Fruit fly (Drosophila melanogaster) whole organism, wandering third instar larva: ENCODE results near the gene CG9512.

Experiments
- Abd-B ChIP-seq: fragments of >200 bp; optimal IDR thresholded peaks from 2 replicates; lab custom pipeline; 2017; ENCODE audit warnings: missing biosample characterization, missing genetic modification characterization
- CG32264 ChIP-seq: fragments of 200-800 bp; sonication (Bioruptor generic); optimal IDR thresholded peaks from 2 replicates; lab custom pipeline; 2016; ENCODE audit warnings: missing biosample characterization, missing genetic modification characterization
- CG9705 ChIP-seq: fragments of 200-800 bp; sonication (Bioruptor generic); optimal IDR thresholded peaks from 2 replicates; lab custom pipeline; 2018; ENCODE audit warnings: missing biosample characterization, mild to moderate bottlenecking, missing genetic modification characterization
- CrebA ChIP-seq: fragments of 200-800 bp; sonication (Bioruptor generic); optimal IDR thresholded peaks from 2 replicates; lab custom pipeline; 2016; ENCODE audit warnings: missing biosample characterization, mild to moderate bottlenecking, missing genetic modification characterization, borderline replicate concordance
- Dfd ChIP-seq: fragments of >200 bp; optimal IDR thresholded peaks from 2 replicates; lab custom pipeline; 2017; ENCODE audit warnings: missing biosample characterization, missing genetic modification characterization
- Dif ChIP-seq: fragments of 200-275, 200-300 bp; sonication (Bioruptor generic); optimal IDR thresholded peaks from 2 replicates; lab custom pipeline; 2018; ENCODE audit warnings: missing biosample characterization, missing genetic modification characterization; ENCODE audit not compliant: partially characterized antibody
- GATAd ChIP-seq: sonication (Bioruptor generic); optimal IDR thresholded peaks from 2 replicates; lab custom pipeline; 2016; ENCODE audit warnings: missing biosample characterization, missing genetic modification characterization
- HLH106 ChIP-seq: fragments of 200-800 bp; optimal IDR thresholded peaks from 3 replicates; lab custom pipeline; 2019; ENCODE audit warnings: missing biosample characterization, mild to moderate bottlenecking, missing genetic modification characterization, moderate library complexity
- Hnf4 ChIP-seq: fragments of 200-800 bp; sonication (Bioruptor generic); optimal IDR thresholded peaks from 2 replicates; lab custom pipeline; 2016; ENCODE audit warnings: missing biosample characterization, mild to moderate bottlenecking, missing genetic modification characterization
- Hr78 ChIP-seq: fragments of >200 bp; optimal IDR thresholded peaks from 2 replicates; lab custom pipeline; 2017; ENCODE audit warnings: missing biosample characterization, missing genetic modification characterization
- Hr83 ChIP-seq: fragments of 200-300 bp; sonication (Bioruptor generic); optimal IDR thresholded peaks from 2 replicates; lab custom pipeline; 2016; ENCODE audit warnings: missing biosample characterization, mild to moderate bottlenecking, missing genetic modification characterization, moderate library complexity; ENCODE audit not compliant: poor library complexity, severe bottlenecking
- Jra ChIP-seq: sonication (Bioruptor generic); optimal IDR thresholded peaks from 2 replicates; lab custom pipeline; 2016; ENCODE audit warnings: missing biosample characterization, missing genetic modification characterization
- Mio ChIP-seq: sonication (Bioruptor generic); optimal IDR thresholded peaks from 2 replicates; lab custom pipeline; 2016; ENCODE audit warnings: missing biosample characterization, missing genetic modification characterization
- Myc ChIP-seq: fragments of >200 bp; optimal IDR thresholded peaks from 2 replicates; lab custom pipeline; 2017
- N ChIP-seq: fragments of >200 bp; optimal IDR thresholded peaks from 2 replicates; lab custom pipeline; 2018; ENCODE audit warnings: missing biosample characterization, missing external identifiers, missing genetic modification characterization
- OdsH ChIP-seq: fragments of 200-800 bp; sonication (Bioruptor generic); optimal IDR thresholded peaks from 2 replicates; lab custom pipeline; 2016; ENCODE audit warnings: missing biosample characterization, mild to moderate bottlenecking, missing genetic modification characterization
- Rel ChIP-seq, 2 experiments: fragments of 200-800 bp; sonication (Bioruptor generic) in 1 of 2; optimal IDR thresholded peaks; 2 replicates in 1 of 2; 3 replicates in 1 of 2; lab custom pipeline; 2016 to 2019; ENCODE audit warnings: mild to moderate bottlenecking in 2 of 2, missing biosample characterization in 2 of 2, missing genetic modification characterization in 2 of 2, moderate library complexity in 1 of 2
- Sp1 ChIP-seq: fragments of 200-800 bp; sonication (Bioruptor generic); optimal IDR thresholded peaks from 3 replicates; lab custom pipeline; 2019; ENCODE audit warnings: missing biosample characterization, mild to moderate bottlenecking, missing genetic modification characterization, moderate library complexity
- Vsx2 ChIP-seq: fragments of 200-300, 225-300 bp; sonication (Bioruptor generic); optimal IDR thresholded peaks from 2 replicates; lab custom pipeline; 2018; ENCODE audit warnings: missing biosample characterization, missing genetic modification characterization; ENCODE audit not compliant: partially characterized antibody
- br ChIP-seq: fragments of 200-800 bp; sonication (Bioruptor generic); optimal IDR thresholded peaks from 2 replicates; lab custom pipeline; 2016; ENCODE audit warnings: missing biosample characterization, missing genetic modification characterization
- brk ChIP-seq: fragments of 200-800 bp; sonication (Bioruptor generic); optimal IDR thresholded peaks from 2 replicates; lab custom pipeline; 2016; ENCODE audit warnings: missing biosample characterization, mild to moderate bottlenecking, missing genetic modification characterization
- dl ChIP-seq, 2 experiments: fragments of 175-275, 200-275 bp in 1 of 2; fragments of 200-275 bp in 1 of 2; sonication (Bioruptor generic); optimal IDR thresholded peaks; lab custom pipeline; 2018; ENCODE audit warnings: mild to moderate bottlenecking in 2 of 2, missing biosample characterization in 2 of 2, missing genetic modification characterization in 2 of 2, moderate library complexity in 2 of 2; ENCODE audit not compliant: partially characterized antibody in 2 of 2, insufficient read depth in 1 of 2
- dmrt93B ChIP-seq: fragments of 200-800 bp; sonication (Bioruptor generic); optimal IDR thresholded peaks from 2 replicates; lab custom pipeline; 2018; ENCODE audit warnings: missing biosample characterization, mild to moderate bottlenecking, missing genetic modification characterization
- dsf ChIP-seq: sonication (Bioruptor generic); optimal IDR thresholded peaks from 2 replicates; lab custom pipeline; 2016; ENCODE audit warnings: missing biosample characterization, missing genetic modification characterization, borderline replicate concordance
- ey ChIP-seq: fragments of 200-800 bp; sonication (Bioruptor generic); optimal IDR thresholded peaks from 2 replicates; lab custom pipeline; 2016; ENCODE audit warnings: missing biosample characterization, missing genetic modification characterization
- foxo ChIP-seq, 2 experiments: fragments of 200-800 bp; sonication (Bioruptor generic); optimal IDR thresholded peaks; 2 replicates in 1 of 2; 3 replicates in 1 of 2; lab custom pipeline; 2016 to 2017; ENCODE audit warnings: missing biosample characterization in 2 of 2, missing genetic modification characterization in 2 of 2
- fru ChIP-seq: fragments of 200-800 bp; sonication (Bioruptor generic); optimal IDR thresholded peaks from 3 replicates; lab custom pipeline; 2016; ENCODE audit warnings: missing biosample characterization, mild to moderate bottlenecking, missing genetic modification characterization
- h ChIP-seq: fragments of 200-800 bp; sonication (Bioruptor generic); optimal IDR thresholded peaks from 3 replicates; lab custom pipeline; 2016; ENCODE audit warnings: missing biosample characterization, mild to moderate bottlenecking, missing genetic modification characterization
- jim ChIP-seq: fragments of 175-275, 200-325 bp; sonication (Bioruptor generic); optimal IDR thresholded peaks from 2 replicates; lab custom pipeline; 2016; ENCODE audit warnings: missing biosample characterization, mild to moderate bottlenecking, missing genetic modification characterization
- lola ChIP-seq: fragments of >200 bp; optimal IDR thresholded peaks from 2 replicates; lab custom pipeline; 2017; ENCODE audit warnings: missing biosample characterization, missing genetic modification characterization
- pan ChIP-seq: fragments of >200 bp; optimal IDR thresholded peaks from 2 replicates; lab custom pipeline; 2017
- psq ChIP-seq: fragments of 200-800 bp; sonication (Bioruptor generic); optimal IDR thresholded peaks from 3 replicates; lab custom pipeline; 2017; ENCODE audit warnings: missing biosample characterization, mild to moderate bottlenecking, missing genetic modification characterization, moderate library complexity
- rgr ChIP-seq: fragments of 200-800 bp; sonication (Bioruptor generic); optimal IDR thresholded peaks from 3 replicates; lab custom pipeline; 2016; ENCODE audit warnings: missing biosample characterization, mild to moderate bottlenecking, missing genetic modification characterization
- sage ChIP-seq: fragments of 200-800 bp; sonication (Bioruptor generic); optimal IDR thresholded peaks from 2 replicates; lab custom pipeline; 2016; ENCODE audit warnings: missing biosample characterization, mild to moderate bottlenecking, missing genetic modification characterization
- sv ChIP-seq: fragments of 200-800 bp; sonication (Bioruptor generic); optimal IDR thresholded peaks from 3 replicates; lab custom pipeline; 2016; ENCODE audit warnings: missing biosample characterization, missing genetic modification characterization
- tai ChIP-seq: sonication (Bioruptor generic); optimal IDR thresholded peaks from 2 replicates; lab custom pipeline; 2016; ENCODE audit warnings: missing biosample characterization, missing genetic modification characterization
- usp ChIP-seq: fragments of >200 bp; optimal IDR thresholded peaks from 2 replicates; lab custom pipeline; 2017; ENCODE audit warnings: missing biosample characterization, missing genetic modification characterization
- woc ChIP-seq: sonication (Bioruptor generic); optimal IDR thresholded peaks from 2 replicates; lab custom pipeline; 2016; ENCODE audit warnings: missing biosample characterization, mild to moderate bottlenecking, missing genetic modification characterization

Gene CG9512

DNA sequence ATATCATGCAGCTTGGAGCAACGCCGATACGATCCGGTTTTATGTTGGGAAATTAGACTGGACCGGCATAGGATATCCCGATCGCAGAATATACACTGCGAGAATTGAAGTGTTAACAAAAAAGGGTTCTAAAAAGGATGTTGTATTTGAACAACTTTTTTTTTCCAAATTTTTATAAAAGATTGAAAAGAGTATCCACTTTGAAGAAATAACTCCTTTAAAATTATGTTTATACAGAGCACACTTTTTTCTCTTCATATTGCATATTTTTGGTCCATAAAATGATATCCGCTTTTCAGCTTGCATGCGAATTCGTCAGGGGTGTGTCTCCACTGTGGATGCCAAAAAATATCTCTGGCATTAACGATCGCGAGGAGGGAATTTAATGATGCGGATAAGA is 13.0 kb downstream of the CG9512 start:
- no peak for TF ChIP-seq Abd-B (GFP tag; lab: Kevin White, UChicago)
- TF ChIP-seq fru (GFP tag; lab: Kevin White, UChicago): peak; percentile 6
- TF ChIP-seq foxo (GFP tag; optimal IDR thresholded peaks at IDR 0.05; lab: Kevin White, UChicago): peak in 1 of 2 experiments; percentile 23

DNA sequence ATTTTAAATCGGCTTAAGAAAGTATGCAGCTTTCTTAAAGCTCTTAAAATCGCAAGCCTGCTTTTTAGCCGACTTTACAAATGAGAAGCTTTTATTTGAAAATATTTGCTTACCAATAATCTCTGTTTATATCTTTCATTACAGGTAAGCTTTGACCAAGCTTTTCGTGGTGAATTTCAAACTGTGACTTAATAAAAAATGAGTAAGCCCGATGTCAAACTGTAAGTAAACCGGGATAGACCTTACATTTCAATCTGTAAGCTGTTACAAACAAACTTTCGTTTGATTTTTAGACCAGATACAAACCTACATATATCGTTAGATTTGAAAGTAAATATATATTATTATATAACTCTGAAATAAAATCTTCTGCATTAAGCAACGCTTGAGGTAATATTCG is 19.8 kb downstream of the CG9512 start:
- TF ChIP-seq tai (GFP tag; lab: Kevin White, UChicago) (no peak), Myc (lab: Kevin White, UChicago) (peak; percentile 15)

DNA sequence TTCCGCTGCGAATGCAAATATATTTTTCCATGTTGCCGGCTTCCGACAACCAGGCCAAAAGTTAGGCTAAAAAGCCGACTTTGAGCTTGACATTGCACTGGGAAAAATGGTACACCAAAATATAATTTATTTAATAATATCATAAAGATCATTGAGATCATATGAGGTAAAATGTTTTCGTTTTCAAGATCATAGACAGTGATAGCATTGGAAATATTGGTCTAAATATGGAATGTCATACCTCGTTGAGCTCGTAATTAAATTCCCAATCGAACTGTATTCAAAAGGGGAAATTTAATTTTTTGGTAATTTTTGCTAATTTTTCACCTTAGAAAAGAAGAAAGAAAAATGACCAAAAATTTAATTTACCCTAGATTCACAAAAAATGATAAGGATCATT is 21.4 kb downstream of the CG9512 start:
- TF ChIP-seq psq (GFP tag; lab: Kevin White, UChicago) (no peak), Abd-B (GFP tag; lab: Kevin White, UChicago) (no peak), dmrt93B (GFP tag; lab: Kevin White, UChicago) (no peak), dsf (no peak), sv (GFP tag; lab: Kevin White, UChicago) (no peak)

DNA sequence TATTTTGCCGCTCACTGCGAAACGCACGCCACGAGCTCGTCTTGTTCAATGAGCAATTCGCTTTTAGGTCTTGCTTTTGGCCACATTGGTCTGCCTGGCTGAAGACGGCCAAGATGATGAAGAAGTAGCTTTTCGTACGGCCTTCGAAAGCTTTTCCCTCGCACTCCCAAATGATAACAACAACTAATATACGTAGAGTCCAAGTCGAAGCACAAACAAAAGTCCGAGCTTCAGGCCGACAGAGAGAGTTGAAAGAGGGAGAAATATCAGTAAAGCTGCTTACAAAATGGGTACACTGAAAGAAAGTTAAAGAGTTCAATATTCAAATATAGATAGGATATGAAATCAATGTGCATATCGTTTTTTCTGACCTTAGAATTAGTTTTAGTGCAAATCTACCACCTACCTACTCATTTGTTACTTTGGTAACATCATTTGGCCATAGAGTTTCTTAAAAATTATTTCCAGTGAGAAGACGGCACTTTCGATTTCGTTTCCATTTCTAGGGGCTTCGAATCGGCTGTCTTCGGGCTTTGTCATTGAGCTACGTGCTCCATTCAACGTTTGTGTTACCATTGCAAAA is 22.7 kb downstream of the CG9512 start, which contains the start of the genes CG45064 and CG45065:
CG45064 (minus strand) TSS at position 51 of the 583 bp plus-strand sequence.
CG45065 (minus strand) TSS at position 51 of the 583 bp plus-strand sequence.
- TF ChIP-seq dsf: peak; percentile 26
- TF ChIP-seq Dif (GFP tag; lab: Kevin White, UChicago): no peak
- peak; percentile 61 for TF ChIP-seq HLH106 (tag; lab: Kevin White, UChicago)
- peak; percentile 65 for TF ChIP-seq brk (GFP tag; lab: Kevin White, UChicago)
- TF ChIP-seq h (GFP tag; lab: Kevin White, UChicago): peak; percentile 92
- peak; percentile 57 for TF ChIP-seq dmrt93B (GFP tag; lab: Kevin White, UChicago)
- TF ChIP-seq br (GFP tag; lab: Kevin White, UChicago): peak; percentile 84
- no peak for TF ChIP-seq jim (GFP tag; lab: Kevin White, UChicago)
- TF ChIP-seq tai (GFP tag; lab: Kevin White, UChicago): peak; percentile 70
- peak; percentile 90 for TF ChIP-seq fru (GFP tag; lab: Kevin White, UChicago)
- peak; percentile 90 for TF ChIP-seq rgr (GFP tag; lab: Kevin White, UChicago)
- TF ChIP-seq foxo (GFP tag; optimal IDR thresholded peaks at IDR 0.05; lab: Kevin White, UChicago): peak in 1 of 2 experiments; percentile 75
- TF ChIP-seq lola (GFP tag; lab: Kevin White, UChicago): no peak
- TF ChIP-seq N (GFP tag; lab: Kevin White, UChicago): no peak
- TF ChIP-seq sv (GFP tag; lab: Kevin White, UChicago): peak; percentile 70
- no peak for TF ChIP-seq Vsx2
- TF ChIP-seq Sp1 (GFP tag; lab: Kevin White, UChicago): peak; percentile 78
- no peak for TF ChIP-seq usp (GFP tag; lab: Kevin White, UChicago)
- no peak for TF ChIP-seq Hr78
- peak; percentile 81 for TF ChIP-seq psq (GFP tag; lab: Kevin White, UChicago)
- TF ChIP-seq Jra (GFP tag; lab: Kevin White, UChicago): peak; percentile 30
- TF ChIP-seq GATAd: no peak
- TF ChIP-seq CrebA (GFP tag; lab: Kevin White, UChicago): peak; percentile 8
- peak; percentile 87 for TF ChIP-seq ey
- peak; percentile 87 for TF ChIP-seq OdsH
- TF ChIP-seq Hnf4 (GFP tag; lab: Kevin White, UChicago): peak; percentile 78
- TF ChIP-seq woc: peak; percentile 55
- no peak for TF ChIP-seq CG32264 (GFP tag; lab: Kevin White, UChicago)
- TF ChIP-seq Mio (GFP tag; lab: Kevin White, UChicago): no peak
- TF ChIP-seq Rel (GFP tag; optimal IDR thresholded peaks at IDR 0.05; lab: Kevin White, UChicago): no peak
- no peak for TF ChIP-seq Rel (tag; optimal IDR thresholded peaks at IDR 0.05; lab: Kevin White, UChicago)
- TF ChIP-seq CG9705 (GFP tag; lab: Kevin White, UChicago): peak; percentile 37
- TF ChIP-seq Hr83: no peak
- TF ChIP-seq Dfd (GFP tag; lab: Kevin White, UChicago): no peak
- peak; percentile 65 for TF ChIP-seq sage (GFP tag; lab: Kevin White, UChicago)
- TF ChIP-seq Abd-B (GFP tag; lab: Kevin White, UChicago): no peak
- no peak for TF ChIP-seq Myc (lab: Kevin White, UChicago)
- no peak for TF ChIP-seq pan (lab: Kevin White, UChicago)
- TF ChIP-seq dl (GFP tag; optimal IDR thresholded peaks at IDR 0.05; lab: Kevin White, UChicago; ENCODE audit: insufficient read depth in 1 of 2, partially characterized antibody in 2 of 2): no peak
